Worm (Caenorhabditis elegans) whole organism, L3 larva: Measurements from ENCODE around the gene snpc-3.1.

ENCODE experiments used
- ama-1 ChIP-seq: fragments of 150-350 bp; optimal IDR thresholded peaks from 2 replicates; lab custom pipeline; 2018
- eor-1 ChIP-seq, 2 experiments: fragments of 150-350 bp; optimal IDR thresholded peaks; 2 replicates each; lab custom pipeline; 2014 to 2018; ENCODE audit warnings: missing biosample characterization in 2 of 2, missing genetic modification characterization in 2 of 2
- fkh-10 ChIP-seq: sonication (generic microtip); optimal IDR thresholded peaks from 2 replicates; lab custom pipeline; 2017; ENCODE audit warnings: missing biosample characterization, missing genetic modification reagents, missing genetic modification characterization
- fos-1 ChIP-seq: fragments of 150-350 bp; optimal IDR thresholded peaks from 2 replicates; lab custom pipeline; 2014; ENCODE audit warnings: missing biosample characterization, missing genetic modification characterization
- jun-1 ChIP-seq: fragments of 150-350 bp; optimal IDR thresholded peaks from 2 replicates; lab custom pipeline; 2014; ENCODE audit warnings: missing biosample characterization, missing genetic modification reagents, missing genetic modification characterization
- nhr-12 ChIP-seq: fragments of 150-350 bp; optimal IDR thresholded peaks from 2 replicates; lab custom pipeline; 2014; ENCODE audit warnings: missing biosample characterization, missing genetic modification characterization
- nhr-23 ChIP-seq: fragments of 150-350 bp; optimal IDR thresholded peaks from 2 replicates; lab custom pipeline; 2014; ENCODE audit warnings: missing biosample characterization, missing genetic modification reagents, missing genetic modification characterization
- nhr-237 ChIP-seq: fragments of 150-350 bp; optimal IDR thresholded peaks from 2 replicates; lab custom pipeline; 2014; ENCODE audit warnings: missing biosample characterization, missing genetic modification characterization
- nhr-77 ChIP-seq: fragments of 150-350 bp; optimal IDR thresholded peaks from 2 replicates; lab custom pipeline; 2014; ENCODE audit warnings: missing biosample characterization, missing genetic modification characterization
- tbx-2 ChIP-seq: sonication (generic microtip); optimal IDR thresholded peaks from 2 replicates; lab custom pipeline; 2016; ENCODE audit warnings: mild to moderate bottlenecking, missing genetic modification characterization, missing compliant biosample characterization
- unc-62 ChIP-seq: fragments of 150-350 bp; sonication (generic microtip); optimal IDR thresholded peaks from 4 replicates; lab custom pipeline; 2014; ENCODE audit warnings: missing biosample characterization, missing genetic modification reagents, missing genetic modification characterization
- ztf-11 ChIP-seq: fragments of 150-350 bp; optimal IDR thresholded peaks from 2 replicates; lab custom pipeline; 2014; ENCODE audit warnings: missing biosample characterization, missing genetic modification characterization

- TF ChIP-seq tbx-2 (tag; lab: Kevin White, UChicago): no peak
- no peak for TF ChIP-seq ztf-11 (tag; lab: Kevin White, UChicago)
- TF ChIP-seq unc-62 (GFP tag; lab: Kevin White, UChicago): no peak
- no peak for TF ChIP-seq eor-1 (tag; optimal IDR thresholded peaks at IDR 0.05; lab: Kevin White, UChicago)
- no peak for TF ChIP-seq fkh-10 (GFP tag; lab: Kevin White, UChicago)
- no peak for TF ChIP-seq nhr-77 (tag; lab: Kevin White, UChicago)
- no peak for TF ChIP-seq ama-1
- no peak for TF ChIP-seq nhr-237 (tag; lab: Kevin White, UChicago)
- no peak for TF ChIP-seq jun-1 (tag; lab: Kevin White, UChicago)
- TF ChIP-seq fos-1 (tag; lab: Kevin White, UChicago): no peak
- no peak for TF ChIP-seq nhr-12 (tag; lab: Kevin White, UChicago)
- no peak for TF ChIP-seq nhr-23 (tag; lab: Kevin White, UChicago)
These were observed 48.5 kb upstream of the snpc-3.1 start for ce11 chrIV:5534596-5534995.
